Worm (Caenorhabditis elegans): ENCODE measurements around the gene twk-2.

- TF ChIP-seq T22C8.4 (GFP tag; IDR thresholded peaks at IDR 0.05) (no peak), klf-2 (GFP tag; conservative IDR thresholded peaks at IDR 0.05) (no peak), med-1 (GFP tag; optimal IDR thresholded peaks at IDR 0.05; ENCODE audit: insufficient read depth) (no peak), cog-1 (tag; optimal IDR thresholded peaks at IDR 0.05) (no peak), tab-1 (GFP tag; IDR thresholded peaks at IDR 0.05) (no peak), ztf-23 (GFP tag; IDR thresholded peaks at IDR 0.05) (no peak), flt-1 (GFP tag; IDR thresholded peaks at IDR 0.05) (no peak), ztf-29 (GFP tag; IDR thresholded peaks at IDR 0.05) (no peak)
Observed at ce11 chrII:4467869-4468268, 14.9 kb upstream of the twk-2 start, which contains the start of gene W06B4.2.

Data from whole organism, midembryonic.